Fruit fly (Drosophila melanogaster) whole organism, embryonic: ENCODE results near the gene CG12057.

Experiments
- Abd-B ChIP-seq: fragments of 200-800 bp; sonication (Bioruptor generic); optimal IDR thresholded peaks from 2 replicates; lab custom pipeline; 2018; ENCODE audit warnings: missing biosample characterization, mild to moderate bottlenecking, missing genetic modification characterization, moderate library complexity
- Asciz ChIP-seq: fragments of 200-800 bp; sonication (Bioruptor generic); optimal IDR thresholded peaks from 2 replicates; lab custom pipeline; 2017; ENCODE audit warnings: missing biosample characterization, mild to moderate bottlenecking, missing genetic modification characterization, missing genetic modification reagents
- Atf3 ChIP-seq: fragments of 200-800 bp; sonication (Bioruptor generic); optimal IDR thresholded peaks from 3 replicates; lab custom pipeline; 2016; ENCODE audit warnings: missing biosample characterization, missing genetic modification characterization
- B-H1 ChIP-seq: fragments of 200-800 bp; sonication (Bioruptor generic); IDR thresholded peaks from 3 replicates; pipeline ENCODE4 v1.3.6; 2022; ENCODE audit warnings: missing biosample characterization, missing genetic modification characterization
- CG10543 ChIP-seq: fragments of 200-800 bp; sonication (Bioruptor generic); optimal IDR thresholded peaks from 3 replicates; lab custom pipeline; 2017; ENCODE audit warnings: missing biosample characterization, mild to moderate bottlenecking, missing genetic modification characterization, moderate library complexity
- CG11723 ChIP-seq: fragments of 200-800 bp; sonication (Bioruptor generic); optimal IDR thresholded peaks from 2 replicates; lab custom pipeline; 2017; ENCODE audit warnings: missing biosample characterization, mild to moderate bottlenecking, missing genetic modification characterization
- CG13287 ChIP-seq: fragments of 200-800 bp; sonication (Bioruptor generic); IDR thresholded peaks from 2 replicates; pipeline ENCODE4 v1.3.6; 2022; ENCODE audit warnings: missing biosample characterization, missing genetic modification characterization; ENCODE audit not compliant: partially characterized antibody
- CG13424 ChIP-seq: fragments of 200-800 bp; sonication (Bioruptor generic); optimal IDR thresholded peaks from 2 replicates; lab custom pipeline; 2019; ENCODE audit warnings: missing biosample characterization, mild to moderate bottlenecking, missing genetic modification characterization, moderate library complexity
- CG13894 ChIP-seq: fragments of 200-800 bp; sonication (Bioruptor generic); optimal IDR thresholded peaks from 3 replicates; lab custom pipeline; 2018; ENCODE audit warnings: missing biosample characterization, mild to moderate bottlenecking, missing genetic modification characterization, moderate library complexity
- CG15514 ChIP-seq: fragments of 200-800 bp; sonication (Bioruptor generic); optimal IDR thresholded peaks from 3 replicates; lab custom pipeline; 2017; ENCODE audit warnings: missing biosample characterization, missing genetic modification characterization, mild to moderate bottlenecking, moderate library complexity, missing genetic modification reagents
- CG1603 ChIP-seq: fragments of 200-800 bp; sonication (Bioruptor generic); optimal IDR thresholded peaks from 2 replicates; lab custom pipeline; 2019; ENCODE audit warnings: missing biosample characterization, mild to moderate bottlenecking, missing genetic modification characterization, moderate library complexity
- CG17612 ChIP-seq: fragments of 200-800 bp; sonication (Bioruptor generic); IDR thresholded peaks from 2 replicates; pipeline ENCODE4 v1.3.6; 2022; ENCODE audit warnings: missing biosample characterization, missing genetic modification characterization
- CG2875 ChIP-seq: fragments of 200-800 bp; sonication (Bioruptor generic); optimal IDR thresholded peaks from 2 replicates; lab custom pipeline; 2017; ENCODE audit warnings: missing biosample characterization, mild to moderate bottlenecking, missing genetic modification characterization, missing genetic modification reagents
- CG4360 ChIP-seq: fragments of 200-800 bp; sonication (Bioruptor generic); IDR thresholded peaks from 2 replicates; pipeline ENCODE4 v1.3.6; 2022; ENCODE audit warnings: missing biosample characterization, missing genetic modification characterization
- CG43689 ChIP-seq: fragments of 200-800 bp; sonication (Bioruptor generic); IDR thresholded peaks from 2 replicates; pipeline ENCODE4 v1.3.6; 2022; ENCODE audit warnings: missing biosample characterization, missing genetic modification characterization
- CG6791 ChIP-seq: fragments of 200-800 bp; sonication (Bioruptor generic); IDR thresholded peaks from 3 replicates; pipeline ENCODE4 v1.3.6; 2022; ENCODE audit warnings: missing biosample characterization, missing genetic modification characterization; ENCODE audit not compliant: partially characterized antibody
- CG7357 ChIP-seq: fragments of 200-800 bp; sonication (Bioruptor generic); IDR thresholded peaks from 3 replicates; pipeline ENCODE4 v1.3.6; 2022; ENCODE audit warnings: missing biosample characterization, missing genetic modification characterization
- CG7556 ChIP-seq: fragments of 200-800 bp; sonication (Bioruptor generic); optimal IDR thresholded peaks from 2 replicates; lab custom pipeline; 2017; ENCODE audit warnings: missing biosample characterization, mild to moderate bottlenecking, missing genetic modification characterization
- CG7987 ChIP-seq: fragments of 200-800 bp; sonication (Bioruptor generic); optimal IDR thresholded peaks from 2 replicates; lab custom pipeline; 2018; ENCODE audit warnings: missing biosample characterization, mild to moderate bottlenecking, missing genetic modification characterization, moderate library complexity
- CkIIα-i1 ChIP-seq: fragments of 200-800 bp; sonication (Bioruptor generic); IDR thresholded peaks from 2 replicates; pipeline ENCODE4 v1.3.6; 2022; ENCODE audit warnings: missing biosample characterization, missing genetic modification characterization
- Dip2 ChIP-seq: fragments of 200-800 bp; sonication (Bioruptor generic); IDR thresholded peaks from 2 replicates; pipeline ENCODE4 v1.3.6; 2022; ENCODE audit warnings: missing biosample characterization, missing genetic modification characterization
- Dip3 ChIP-seq: fragments of 200-800 bp; sonication (Bioruptor generic); optimal IDR thresholded peaks from 3 replicates; lab custom pipeline; 2016; ENCODE audit warnings: missing biosample characterization, missing genetic modification characterization
- Dp ChIP-seq: fragments of 200-800 bp; sonication (Bioruptor generic); optimal IDR thresholded peaks from 2 replicates; lab custom pipeline; 2018; ENCODE audit warnings: missing biosample characterization, mild to moderate bottlenecking, missing genetic modification characterization, moderate library complexity
- E2f1 ChIP-seq: fragments of 200-800 bp; sonication (Bioruptor generic); IDR thresholded peaks from 2 replicates; pipeline ENCODE4 v1.3.6; 2022; ENCODE audit warnings: missing biosample characterization, missing genetic modification characterization
- ERR ChIP-seq: fragments of 200-800 bp; sonication (Bioruptor generic); optimal IDR thresholded peaks from 2 replicates; lab custom pipeline; 2016; ENCODE audit warnings: missing biosample characterization, missing genetic modification characterization
- HLH4C ChIP-seq: fragments of 200-800 bp; sonication (Bioruptor generic); IDR thresholded peaks from 3 replicates; pipeline ENCODE4 v1.3.6; 2022; ENCODE audit warnings: missing biosample characterization, missing genetic modification characterization; ENCODE audit not compliant: partially characterized antibody
- HmgD ChIP-seq: fragments of 200-800 bp; sonication (Bioruptor generic); optimal IDR thresholded peaks from 3 replicates; lab custom pipeline; 2016; ENCODE audit warnings: missing biosample characterization, missing genetic modification characterization
- MTF-1 ChIP-seq: fragments of 200-800 bp; sonication (Bioruptor generic); optimal IDR thresholded peaks from 2 replicates; lab custom pipeline; 2018; ENCODE audit warnings: missing biosample characterization, mild to moderate bottlenecking, missing genetic modification characterization, borderline replicate concordance
- Meics ChIP-seq: fragments of 200-800 bp; sonication (Bioruptor generic); optimal IDR thresholded peaks from 2 replicates; lab custom pipeline; 2017; ENCODE audit warnings: missing biosample characterization, mild to moderate bottlenecking, missing genetic modification characterization
- Oaz ChIP-seq: fragments of 200-800 bp; sonication (Bioruptor generic); IDR thresholded peaks from 2 replicates; pipeline ENCODE4 v1.3.6; 2022; ENCODE audit warnings: missing biosample characterization, missing genetic modification characterization
- Scr ChIP-seq: fragments of 200-800 bp; sonication (Bioruptor generic); IDR thresholded peaks from 2 replicates; pipeline ENCODE4 v1.3.6; 2022; ENCODE audit warnings: missing biosample characterization, missing genetic modification characterization; ENCODE audit not compliant: partially characterized antibody
- Side ChIP-seq: fragments of 200-800 bp; sonication (Bioruptor generic); optimal IDR thresholded peaks from 2 replicates; lab custom pipeline; 2016; ENCODE audit warnings: missing biosample characterization, missing genetic modification characterization
- Trl ChIP-seq, 3 experiments: fragments of >200 bp in 2 of 3; fragments of 200-800 bp in 1 of 3; sonication (Bioruptor generic) in 1 of 3; optimal IDR thresholded peaks; 2 replicates in 1 of 3; 3 replicates in 2 of 3; lab custom pipeline; 2016 to 2017; ENCODE audit warnings: missing biosample characterization in 1 of 3, missing genetic modification characterization in 1 of 3
- amos ChIP-seq: fragments of 200-800 bp; sonication (Bioruptor generic); IDR thresholded peaks from 2 replicates; pipeline ENCODE4 v1.3.6; 2022; ENCODE audit warnings: missing biosample characterization, missing genetic modification characterization; ENCODE audit not compliant: partially characterized antibody
- br ChIP-seq: fragments of >200 bp; optimal IDR thresholded peaks from 2 replicates; lab custom pipeline; 2017
- chif ChIP-seq, 2 experiments: fragments of 200-800 bp; sonication (Bioruptor generic); optimal IDR thresholded peaks; 3 replicates each; lab custom pipeline; 2016; ENCODE audit warnings: missing biosample characterization in 2 of 2, missing genetic modification characterization in 2 of 2
- crol ChIP-seq: fragments of 200-800 bp; sonication (Bioruptor generic); IDR thresholded peaks from 2 replicates; pipeline ENCODE4 v1.3.6; 2022; ENCODE audit warnings: missing biosample characterization, missing genetic modification characterization
- en ChIP-seq: fragments of 200-800 bp; sonication (Bioruptor generic); optimal IDR thresholded peaks from 2 replicates; lab custom pipeline; 2016; ENCODE audit warnings: missing biosample characterization, missing genetic modification characterization
- ftz-f1 ChIP-seq: fragments of 200-800 bp; sonication (Bioruptor generic); optimal IDR thresholded peaks from 2 replicates; lab custom pipeline; 2016; ENCODE audit warnings: missing biosample characterization, missing genetic modification characterization
- her ChIP-seq: fragments of 200-800 bp; sonication (Bioruptor generic); optimal IDR thresholded peaks from 2 replicates; lab custom pipeline; 2016; ENCODE audit warnings: missing biosample characterization, missing genetic modification characterization
- ind ChIP-seq: fragments of 200-800 bp; sonication (Bioruptor generic); optimal IDR thresholded peaks from 3 replicates; lab custom pipeline; 2016; ENCODE audit warnings: missing biosample characterization, missing genetic modification characterization
- jumu ChIP-seq: fragments of 200-800 bp; sonication (Bioruptor generic); optimal IDR thresholded peaks from 3 replicates; lab custom pipeline; 2016; ENCODE audit warnings: missing biosample characterization, missing genetic modification characterization
- lbe ChIP-seq: fragments of 200-800 bp; sonication (Bioruptor generic); optimal IDR thresholded peaks from 2 replicates; lab custom pipeline; 2016; ENCODE audit warnings: missing biosample characterization, mild to moderate bottlenecking, missing genetic modification characterization
- nerfin-2 ChIP-seq: fragments of 200-800 bp; sonication (Bioruptor generic); IDR thresholded peaks from 2 replicates; pipeline ENCODE4 v1.3.6; 2022; ENCODE audit warnings: missing biosample characterization, missing genetic modification characterization; ENCODE audit not compliant: partially characterized antibody
- nom ChIP-seq: fragments of 200-800 bp; sonication (Bioruptor generic); optimal IDR thresholded peaks from 2 replicates; lab custom pipeline; 2017; ENCODE audit warnings: missing biosample characterization, missing genetic modification characterization, mild to moderate bottlenecking, moderate library complexity, missing genetic modification reagents
- pho ChIP-seq: fragments of 200-800 bp; sonication (Bioruptor generic); optimal IDR thresholded peaks from 2 replicates; lab custom pipeline; 2016; ENCODE audit warnings: missing biosample characterization, missing genetic modification characterization
- pros ChIP-seq: fragments of 200-800 bp; sonication (Bioruptor generic); optimal IDR thresholded peaks from 3 replicates; lab custom pipeline; 2019; ENCODE audit warnings: missing biosample characterization, mild to moderate bottlenecking, missing genetic modification characterization, moderate library complexity
- pzg ChIP-seq: fragments of 200-800 bp; sonication (Bioruptor generic); optimal IDR thresholded peaks from 3 replicates; lab custom pipeline; 2018; ENCODE audit warnings: missing biosample characterization, mild to moderate bottlenecking, missing genetic modification characterization, moderate library complexity
- sens-2 ChIP-seq: fragments of 200-800 bp; sonication (Bioruptor generic); IDR thresholded peaks from 2 replicates; pipeline ENCODE4 v1.3.6; 2022; ENCODE audit warnings: missing biosample characterization, missing genetic modification characterization
- sug ChIP-seq: fragments of 200-800 bp; optimal IDR thresholded peaks from 2 replicates; lab custom pipeline; 2019; ENCODE audit warnings: missing biosample characterization, mild to moderate bottlenecking, missing genetic modification characterization, moderate library complexity

Gene CG12057

dm6 chrX:9142224-9142802 lies 49.1 kb upstream of the CG12057 start, which contains the start of gene CG7065 (continued):
- no peak for TF ChIP-seq Asciz (GFP tag; lab: Kevin White, UChicago)
- TF ChIP-seq chif (GFP tag; optimal IDR thresholded peaks at IDR 0.05; lab: Kevin White, UChicago): no peak
- TF ChIP-seq pros (GFP tag; lab: Kevin White, UChicago): no peak
- no peak for TF ChIP-seq sug
- no peak for TF ChIP-seq sens-2
- TF ChIP-seq MTF-1: no peak
- 0 out of 2 replicates have a peak, but pooled peaks have one; percentile 38 for TF ChIP-seq nerfin-2 (GFP tag; lab: Robert Waterston, UW)
- no peak for TF ChIP-seq HLH4C (GFP tag; lab: Robert Waterston, UW)
- no peak for TF ChIP-seq CG43689 (GFP tag; lab: Robert Waterston, UW)
- TF ChIP-seq CG7357 (GFP tag; lab: Robert Waterston, UW): peak; percentile 29; the same call in 1 of the 3 replicates
- no peak for TF ChIP-seq ftz-f1 (GFP tag; lab: Kevin White, UChicago)
- TF ChIP-seq Scr: peak; percentile 70
- no peak for TF ChIP-seq pho (GFP tag; lab: Kevin White, UChicago)
- TF ChIP-seq Dip2 (GFP tag; lab: Robert Waterston, UW): no peak
- no peak for TF ChIP-seq Oaz
- no peak for TF ChIP-seq Abd-B (GFP tag; lab: Kevin White, UChicago)
- no peak for TF ChIP-seq ind
- peak; percentile 55 for TF ChIP-seq Dp
- TF ChIP-seq CG13424 (tag; lab: Kevin White, UChicago): no peak
- no peak for TF ChIP-seq Trl (optimal IDR thresholded peaks at IDR 0.05; lab: Kevin White, UChicago)
- no peak for TF ChIP-seq Trl (GFP tag; optimal IDR thresholded peaks at IDR 0.05; lab: Kevin White, UChicago)
- TF ChIP-seq Atf3: no peak
- no peak for TF ChIP-seq CG2875 (GFP tag; lab: Kevin White, UChicago)
- no peak for TF ChIP-seq B-H1 (GFP tag; lab: Robert Waterston, UW)
- TF ChIP-seq CkIIα-i1: no peak
- no peak for TF ChIP-seq CG13894
- no peak for TF ChIP-seq CG11723
- no peak for TF ChIP-seq br
- TF ChIP-seq CG13287 (GFP tag; lab: Robert Waterston, UW): peak; percentile 77
- no peak for TF ChIP-seq jumu
- TF ChIP-seq CG7987 (GFP tag; lab: Kevin White, UChicago): no peak
- TF ChIP-seq CG1603 (tag; lab: Kevin White, UChicago): peak; percentile 33
- TF ChIP-seq amos (GFP tag; lab: Robert Waterston, UW): peak; percentile 73
- TF ChIP-seq E2f1 (GFP tag; lab: Robert Waterston, UW): no peak
- TF ChIP-seq ERR (GFP tag; lab: Kevin White, UChicago): no peak
- TF ChIP-seq her (GFP tag; lab: Kevin White, UChicago): no peak
- no peak for TF ChIP-seq Dip3 (GFP tag; lab: Kevin White, UChicago)
- TF ChIP-seq CG7556 (GFP tag; lab: Kevin White, UChicago): no peak
- no peak for TF ChIP-seq CG17612 (GFP tag; lab: Robert Waterston, UW)
- no peak for TF ChIP-seq en (GFP tag; lab: Kevin White, UChicago)
- TF ChIP-seq lbe (GFP tag; lab: Kevin White, UChicago): no peak
- peak; percentile 50; the same call in 2 of the 3 replicates for TF ChIP-seq CG6791 (GFP tag; lab: Robert Waterston, UW)
- peak; percentile 49 for TF ChIP-seq pzg (GFP tag; lab: Kevin White, UChicago)
- no peak for TF ChIP-seq CG4360 (GFP tag; lab: Robert Waterston, UW)
- no peak for TF ChIP-seq Meics (GFP tag; lab: Kevin White, UChicago)
- no peak for TF ChIP-seq CG15514 (GFP tag; lab: Kevin White, UChicago)
- no peak for TF ChIP-seq Side (GFP tag; lab: Kevin White, UChicago)
- TF ChIP-seq HmgD (GFP tag; lab: Kevin White, UChicago): no peak
- no peak for TF ChIP-seq CG10543
- no peak for TF ChIP-seq nom (GFP tag; lab: Kevin White, UChicago)
- no peak for TF ChIP-seq crol
